5 fruit fly cellular contexts compared by ENCODE assay signal in genomic region chrX:18506639-18507528, dm6.
TF ChIP-seq lines count a peak whose summit lies in the region.

No protein-coding gene starts in this region.

- peak; percentile 40 for TF ChIP-seq CTCF in whole organism, embryonic (GFP tag; optimal IDR thresholded peaks at IDR 0.05; lab: Kevin White, UChicago)

TF ChIP-seq in whole organism, adult, 20 proteins besides CTCF, POLR2A, EP300 and RAD21:
- TF ChIP-seq Hr96 (GFP tag; optimal IDR thresholded peaks at IDR 0.05; lab: Kevin White, UChicago) = peak; percentile 20
- peak; percentile 31 for TF ChIP-seq CG11617 (GFP tag; optimal IDR thresholded peaks at IDR 0.05; lab: Kevin White, UChicago)
- peak; percentile 99 for TF ChIP-seq pad (GFP tag; optimal IDR thresholded peaks at IDR 0.05; lab: Kevin White, UChicago)
- no peak for TF ChIP-seq cnc (optimal IDR thresholded peaks at IDR 0.05; lab: Kevin White, UChicago)
- TF ChIP-seq toe (GFP tag; optimal IDR thresholded peaks at IDR 0.05; lab: Kevin White, UChicago) = no peak
- TF ChIP-seq Crg-1 (GFP tag; optimal IDR thresholded peaks at IDR 0.05; lab: Kevin White, UChicago) = no peak
- peak; percentile 5 for TF ChIP-seq tj (GFP tag; optimal IDR thresholded peaks at IDR 0.05; lab: Kevin White, UChicago)
- TF ChIP-seq CG14711 (tag; optimal IDR thresholded peaks at IDR 0.05; lab: Kevin White, UChicago) = peak; percentile 24
- TF ChIP-seq CG5204 (GFP tag; optimal IDR thresholded peaks at IDR 0.05; lab: Kevin White, UChicago) = no peak
- no peak for TF ChIP-seq ovo (GFP tag; optimal IDR thresholded peaks at IDR 0.05; lab: Kevin White, UChicago)

TF ChIP-seq in whole organism, embryonic, 481 proteins besides CTCF, POLR2A, EP300 and RAD21 (continues in another document):
- TF ChIP-seq Gsc (GFP tag; IDR thresholded peaks at IDR 0.05; lab: Robert Waterston, UW) = no peak
- TF ChIP-seq crp (GFP tag; optimal IDR thresholded peaks at IDR 0.05; lab: Kevin White, UChicago) = peak in 1 of 2 experiments; percentile 21
- TF ChIP-seq Ptx1 (GFP tag; IDR thresholded peaks at IDR 0.05; lab: Robert Waterston, UW) = peak; percentile 77
- TF ChIP-seq Doc2 (GFP tag; IDR thresholded peaks at IDR 0.05; lab: Robert Waterston, UW) = no peak
- no peak for TF ChIP-seq CG10543 (GFP tag; optimal IDR thresholded peaks at IDR 0.05; lab: Kevin White, UChicago)
- peak; percentile 68 for TF ChIP-seq ttk (GFP tag; IDR thresholded peaks at IDR 0.05; lab: Robert Waterston, UW)
- no peak for TF ChIP-seq CG15073 (GFP tag; optimal IDR thresholded peaks at IDR 0.05; lab: Kevin White, UChicago)
- TF ChIP-seq run (tag; optimal IDR thresholded peaks at IDR 0.05; lab: Kevin White, UChicago) = no peak
- peak; percentile 74 for TF ChIP-seq caup (GFP tag; optimal IDR thresholded peaks at IDR 0.05; lab: Kevin White, UChicago; ENCODE audit: severe bottlenecking)
- peak; percentile 19 for TF ChIP-seq HmgD (GFP tag; optimal IDR thresholded peaks at IDR 0.05; lab: Kevin White, UChicago)
- peak; percentile 63 for TF ChIP-seq CG1647 (GFP tag; optimal IDR thresholded peaks at IDR 0.05; lab: Kevin White, UChicago)
- TF ChIP-seq CG4424 (GFP tag; optimal IDR thresholded peaks at IDR 0.05; lab: Kevin White, UChicago) = peak; percentile 85
- TF ChIP-seq gsb-n (tag; optimal IDR thresholded peaks at IDR 0.05; lab: Kevin White, UChicago) = peak; percentile 49
- peak; percentile 74 for TF ChIP-seq Mrtf (GFP tag; IDR thresholded peaks at IDR 0.05; lab: Robert Waterston, UW)
- TF ChIP-seq CG17385 (GFP tag; optimal IDR thresholded peaks at IDR 0.05; lab: Kevin White, UChicago) = peak; percentile 54
- peak; percentile 68 for TF ChIP-seq CG13775 (GFP tag; optimal IDR thresholded peaks at IDR 0.05; lab: Kevin White, UChicago)
- TF ChIP-seq CG17802 (tag; optimal IDR thresholded peaks at IDR 0.05; lab: Kevin White, UChicago) = peak; percentile 43
- peak; percentile 54 for TF ChIP-seq zen (tag; optimal IDR thresholded peaks at IDR 0.05; lab: Kevin White, UChicago)
- peak; percentile 3 for TF ChIP-seq CG9876 (GFP tag; optimal IDR thresholded peaks at IDR 0.05; lab: Kevin White, UChicago)
- no peak for TF ChIP-seq Nf-YC (tag; optimal IDR thresholded peaks at IDR 0.05; lab: Kevin White, UChicago)
- peak; percentile 80 for TF ChIP-seq CG7839 (tag; optimal IDR thresholded peaks at IDR 0.05; lab: Kevin White, UChicago)

TF ChIP-seq in whole organism, prepupa, 60 proteins besides CTCF, POLR2A, EP300 and RAD21 (continues in another document):
- no peak for TF ChIP-seq CG9139 (GFP tag; optimal IDR thresholded peaks at IDR 0.05; lab: Kevin White, UChicago)
- peak; percentile 82 for TF ChIP-seq CG3919 (GFP tag; optimal IDR thresholded peaks at IDR 0.05; lab: Kevin White, UChicago)
- TF ChIP-seq Sox102F (GFP tag; optimal IDR thresholded peaks at IDR 0.05; lab: Kevin White, UChicago) = peak; percentile 69
- TF ChIP-seq ss (GFP tag; optimal IDR thresholded peaks at IDR 0.05; lab: Kevin White, UChicago) = peak in 1 of 2 experiments; percentile 1
- TF ChIP-seq fd85E (GFP tag; optimal IDR thresholded peaks at IDR 0.05; lab: Kevin White, UChicago) = peak; percentile 24
- peak; percentile 67 for TF ChIP-seq CG11762 (GFP tag; optimal IDR thresholded peaks at IDR 0.05; lab: Kevin White, UChicago; ENCODE audit: insufficient read depth)
- TF ChIP-seq CG6792 (GFP tag; optimal IDR thresholded peaks at IDR 0.05; lab: Kevin White, UChicago) = peak; percentile 61
- peak; percentile 91 for TF ChIP-seq CG6163 (GFP tag; IDR thresholded peaks at IDR 0.05; lab: Robert Waterston, UW)
- peak; percentile 54 for TF ChIP-seq vri (GFP tag; optimal IDR thresholded peaks at IDR 0.05; lab: Kevin White, UChicago)
- TF ChIP-seq Met (GFP tag; optimal IDR thresholded peaks at IDR 0.05; lab: Kevin White, UChicago) = peak; percentile 83
- TF ChIP-seq CG32006 (GFP tag; optimal IDR thresholded peaks at IDR 0.05; lab: Kevin White, UChicago) = peak; percentile 70
- TF ChIP-seq achi (GFP tag; optimal IDR thresholded peaks at IDR 0.05; lab: Kevin White, UChicago) = peak; percentile 67
- TF ChIP-seq eg (GFP tag; IDR thresholded peaks at IDR 0.05; lab: Robert Waterston, UW) = peak; percentile 90
- peak; percentile 52 for TF ChIP-seq spab (GFP tag; optimal IDR thresholded peaks at IDR 0.05; lab: Kevin White, UChicago)
- TF ChIP-seq CG16779 (tag; optimal IDR thresholded peaks at IDR 0.05; lab: Kevin White, UChicago) = peak; percentile 45
- peak; percentile 52 for TF ChIP-seq CG11902 (GFP tag; optimal IDR thresholded peaks at IDR 0.05; lab: Kevin White, UChicago)
- peak; percentile 72 for TF ChIP-seq CG10631 (GFP tag; optimal IDR thresholded peaks at IDR 0.05; lab: Kevin White, UChicago)
- TF ChIP-seq CG34406 (GFP tag; optimal IDR thresholded peaks at IDR 0.05; lab: Kevin White, UChicago) = peak; percentile 68
- peak; percentile 80 for TF ChIP-seq topi (GFP tag; optimal IDR thresholded peaks at IDR 0.05; lab: Kevin White, UChicago)
- no peak for TF ChIP-seq svp (GFP tag; lab: Kevin White, UChicago)
- peak; percentile 31 for TF ChIP-seq fkh (GFP tag; optimal IDR thresholded peaks at IDR 0.05; lab: Kevin White, UChicago)

TF ChIP-seq in whole organism, pupa, 21 proteins besides CTCF, POLR2A, EP300 and RAD21:
- TF ChIP-seq EcR (GFP tag; optimal IDR thresholded peaks at IDR 0.05; lab: Kevin White, UChicago) (peak; percentile 3), Pif1B (GFP tag; optimal IDR thresholded peaks at IDR 0.05; lab: Kevin White, UChicago) (peak; percentile 71), CG12605 (GFP tag; IDR thresholded peaks at IDR 0.05; lab: Robert Waterston, UW) (peak; percentile 85), fd96Ca (GFP tag; IDR thresholded peaks at IDR 0.05; lab: Robert Waterston, UW) (peak; percentile 83), Pif1A (GFP tag; optimal IDR thresholded peaks at IDR 0.05; lab: Kevin White, UChicago) (peak; percentile 77), CG9948 (tag; optimal IDR thresholded peaks at IDR 0.05; lab: Kevin White, UChicago) (peak; percentile 57), Snoo (tag; optimal IDR thresholded peaks at IDR 0.05; lab: Kevin White, UChicago) (peak; percentile 49), Ets98B (GFP tag; IDR thresholded peaks at IDR 0.05; lab: Robert Waterston, UW) (peak; percentile 86), CG8301 (tag; optimal IDR thresholded peaks at IDR 0.05; lab: Kevin White, UChicago) (peak; percentile 69), gl (tag; optimal IDR thresholded peaks at IDR 0.05; lab: Kevin White, UChicago) (peak; percentile 30), CG14655 (GFP tag; optimal IDR thresholded peaks at IDR 0.05; lab: Kevin White, UChicago) (no peak), CG17806 (tag; optimal IDR thresholded peaks at IDR 0.05; lab: Kevin White, UChicago) (peak; percentile 65), CG4496 (GFP tag; IDR thresholded peaks at IDR 0.05; lab: Robert Waterston, UW) (peak; percentile 92), D1 (tag; optimal IDR thresholded peaks at IDR 0.05; lab: Kevin White, UChicago) (peak; percentile 17), CG34367 (tag; optimal IDR thresholded peaks at IDR 0.05; lab: Kevin White, UChicago) (peak; percentile 67), CG13204 (GFP tag; optimal IDR thresholded peaks at IDR 0.05; lab: Kevin White, UChicago) (no peak), rn (GFP tag; IDR thresholded peaks at IDR 0.05; lab: Robert Waterston, UW) (peak; percentile 70; the same call in 1 of the 2 replicates), CG8159 (tag; optimal IDR thresholded peaks at IDR 0.05; lab: Kevin White, UChicago) (peak; percentile 57), CG15710 (tag; optimal IDR thresholded peaks at IDR 0.05; lab: Kevin White, UChicago) (peak; percentile 38), CG10348 (GFP tag; IDR thresholded peaks at IDR 0.05; lab: Robert Waterston, UW) (no peak), CG32121 (GFP tag; IDR thresholded peaks at IDR 0.05; lab: Robert Waterston, UW) (peak; percentile 82)
TF ChIP-seq in whole organism, pupa: peak in this region for 18.

TF ChIP-seq in whole organism, wandering third instar larva, 38 proteins besides CTCF, POLR2A, EP300 and RAD21 (continues in another document):
- TF ChIP-seq Rel (GFP tag; optimal IDR thresholded peaks at IDR 0.05; lab: Kevin White, UChicago) = no peak
- TF ChIP-seq Rel (tag; optimal IDR thresholded peaks at IDR 0.05; lab: Kevin White, UChicago) = no peak
- TF ChIP-seq rgr (GFP tag; optimal IDR thresholded peaks at IDR 0.05; lab: Kevin White, UChicago) = peak; percentile 64
- no peak for TF ChIP-seq tai (GFP tag; optimal IDR thresholded peaks at IDR 0.05; lab: Kevin White, UChicago)
- peak; percentile 46 for TF ChIP-seq OdsH (GFP tag; optimal IDR thresholded peaks at IDR 0.05; lab: Kevin White, UChicago)
- TF ChIP-seq pan (optimal IDR thresholded peaks at IDR 0.05; lab: Kevin White, UChicago) = no peak
- TF ChIP-seq woc (GFP tag; optimal IDR thresholded peaks at IDR 0.05; lab: Kevin White, UChicago) = no peak
- peak; percentile 64 for TF ChIP-seq h (GFP tag; optimal IDR thresholded peaks at IDR 0.05; lab: Kevin White, UChicago)
- TF ChIP-seq CrebA (GFP tag; optimal IDR thresholded peaks at IDR 0.05; lab: Kevin White, UChicago; ENCODE audit: borderline replicate concordance) = no peak
- TF ChIP-seq sv (GFP tag; optimal IDR thresholded peaks at IDR 0.05; lab: Kevin White, UChicago) = peak; percentile 52
- TF ChIP-seq psq (GFP tag; optimal IDR thresholded peaks at IDR 0.05; lab: Kevin White, UChicago) = peak; percentile 17
- peak; percentile 11 for TF ChIP-seq sage (GFP tag; optimal IDR thresholded peaks at IDR 0.05; lab: Kevin White, UChicago)
- no peak for TF ChIP-seq Vsx2 (GFP tag; optimal IDR thresholded peaks at IDR 0.05; lab: Kevin White, UChicago; ENCODE audit: partially characterized antibody)
- peak; percentile 26 for TF ChIP-seq Sp1 (GFP tag; optimal IDR thresholded peaks at IDR 0.05; lab: Kevin White, UChicago)
- peak; percentile 56 for TF ChIP-seq Hnf4 (GFP tag; optimal IDR thresholded peaks at IDR 0.05; lab: Kevin White, UChicago)
- TF ChIP-seq Dif (GFP tag; optimal IDR thresholded peaks at IDR 0.05; lab: Kevin White, UChicago; ENCODE audit: partially characterized antibody) = no peak
- TF ChIP-seq dmrt93B (GFP tag; optimal IDR thresholded peaks at IDR 0.05; lab: Kevin White, UChicago) = no peak
- no peak for TF ChIP-seq usp (GFP tag; optimal IDR thresholded peaks at IDR 0.05; lab: Kevin White, UChicago)
- TF ChIP-seq Hr83 (GFP tag; optimal IDR thresholded peaks at IDR 0.05; lab: Kevin White, UChicago; ENCODE audit: poor library complexity, severe bottlenecking) = no peak
- peak; percentile 45 for TF ChIP-seq Myc (optimal IDR thresholded peaks at IDR 0.05; lab: Kevin White, UChicago)
- TF ChIP-seq brk (GFP tag; optimal IDR thresholded peaks at IDR 0.05; lab: Kevin White, UChicago) = no peak
- TF ChIP-seq GATAd (GFP tag; optimal IDR thresholded peaks at IDR 0.05; lab: Kevin White, UChicago) = no peak
- TF ChIP-seq HLH106 (tag; optimal IDR thresholded peaks at IDR 0.05; lab: Kevin White, UChicago) = peak; percentile 17
- TF ChIP-seq dsf (GFP tag; optimal IDR thresholded peaks at IDR 0.05; lab: Kevin White, UChicago; ENCODE audit: borderline replicate concordance) = no peak
- TF ChIP-seq CG9705 (GFP tag; optimal IDR thresholded peaks at IDR 0.05; lab: Kevin White, UChicago) = no peak
- TF ChIP-seq fru (GFP tag; optimal IDR thresholded peaks at IDR 0.05; lab: Kevin White, UChicago) = peak; percentile 74
- no peak for TF ChIP-seq Dfd (GFP tag; optimal IDR thresholded peaks at IDR 0.05; lab: Kevin White, UChicago)
